Worm (Caenorhabditis elegans) whole organism, late embryonic: ENCODE measurements around the gene M03C11.3.

Source experiments
- C38D4.7 ChIP-seq: fragments of 200-800 bp; sonication (Bioruptor generic); optimal IDR thresholded peaks from 2 replicates; lab custom pipeline; 2018; ENCODE audit warnings: mild to moderate bottlenecking, missing genetic modification characterization, moderate library complexity, missing compliant biosample characterization
- F13H6.1 ChIP-seq: sonication (generic microtip); optimal IDR thresholded peaks from 2 replicates; lab custom pipeline; 2016; ENCODE audit warnings: missing genetic modification characterization, missing compliant biosample characterization
- Y22D7AL.16 ChIP-seq: sonication (generic microtip); optimal IDR thresholded peaks from 2 replicates; lab custom pipeline; 2016; ENCODE audit warnings: missing genetic modification characterization, missing compliant biosample characterization
- ceh-14 ChIP-seq: sonication (generic microtip); optimal IDR thresholded peaks from 2 replicates; lab custom pipeline; 2016; ENCODE audit warnings: missing genotype, missing genetic modification characterization, missing compliant biosample characterization
- ceh-18 ChIP-seq: sonication (generic microtip); optimal IDR thresholded peaks from 2 replicates; lab custom pipeline; 2016; ENCODE audit warnings: missing genetic modification characterization, missing compliant biosample characterization
- ceh-30 ChIP-seq: fragments of 150-350 bp; optimal IDR thresholded peaks from 2 replicates; lab custom pipeline; 2014; ENCODE audit warnings: missing biosample characterization, missing genetic modification characterization
- ceh-31 ChIP-seq: sonication (generic microtip); optimal IDR thresholded peaks from 2 replicates; lab custom pipeline; 2016; ENCODE audit warnings: missing genetic modification characterization, missing compliant biosample characterization
- ceh-34 ChIP-seq: sonication (generic microtip); optimal IDR thresholded peaks from 2 replicates; lab custom pipeline; 2016; ENCODE audit warnings: mild to moderate bottlenecking, missing genetic modification characterization, missing compliant biosample characterization
- ceh-45 ChIP-seq: fragments of 200-800 bp; sonication (Bioruptor generic); IDR thresholded peaks from 2 replicates; pipeline ENCODE4 v1.3.6; 2022; ENCODE audit warnings: missing genetic modification reagents, missing genetic modification characterization, missing compliant biosample characterization
- ceh-48 ChIP-seq: sonication (generic microtip); optimal IDR thresholded peaks from 2 replicates; lab custom pipeline; 2016; ENCODE audit warnings: missing genetic modification characterization, inconsistent platforms, missing compliant biosample characterization
- dmd-4 ChIP-seq: sonication (generic microtip); optimal IDR thresholded peaks from 2 replicates; lab custom pipeline; 2016; ENCODE audit warnings: borderline replicate concordance, missing genetic modification characterization, missing compliant biosample characterization
- dve-1 ChIP-seq: sonication (generic microtip); optimal IDR thresholded peaks from 2 replicates; lab custom pipeline; 2017; ENCODE audit warnings: antibody characterized with exemption, mild to moderate bottlenecking, missing genetic modification characterization, missing compliant biosample characterization
- ets-4 ChIP-seq: sonication (generic microtip); optimal IDR thresholded peaks from 2 replicates; lab custom pipeline; 2016; ENCODE audit warnings: missing genetic modification characterization, missing compliant biosample characterization
- fax-1 ChIP-seq: sonication (generic microtip); optimal IDR thresholded peaks from 2 replicates; lab custom pipeline; 2016; ENCODE audit warnings: missing genotype, missing genetic modification characterization, missing compliant biosample characterization
- fkh-6 ChIP-seq: sonication (generic microtip); optimal IDR thresholded peaks from 2 replicates; lab custom pipeline; 2016; ENCODE audit warnings: missing genetic modification characterization, missing compliant biosample characterization
- hlh-30 ChIP-seq: sonication (generic microtip); optimal IDR thresholded peaks from 2 replicates; lab custom pipeline; 2017; ENCODE audit warnings: antibody characterized with exemption, missing genetic modification characterization, missing compliant biosample characterization; ENCODE audit not compliant: insufficient read depth
- hlh-8 ChIP-seq: sonication (generic microtip); optimal IDR thresholded peaks from 2 replicates; lab custom pipeline; 2016; ENCODE audit warnings: missing genotype, missing genetic modification characterization, missing compliant biosample characterization
- lim-6 ChIP-seq: sonication (generic microtip); optimal IDR thresholded peaks from 2 replicates; lab custom pipeline; 2016; ENCODE audit warnings: missing genetic modification characterization, missing compliant biosample characterization
- nfya-1 ChIP-seq: sonication (generic microtip); optimal IDR thresholded peaks from 2 replicates; lab custom pipeline; 2017; ENCODE audit warnings: missing genetic modification characterization, mild to moderate bottlenecking, missing compliant biosample characterization, antibody characterized with exemption, moderate library complexity
- nhr-232 ChIP-seq: sonication (generic microtip); optimal IDR thresholded peaks from 2 replicates; lab custom pipeline; 2016; ENCODE audit warnings: missing genetic modification characterization, missing compliant biosample characterization
- npax-4 ChIP-seq: sonication (generic microtip); optimal IDR thresholded peaks from 2 replicates; lab custom pipeline; 2016; ENCODE audit warnings: missing genetic modification characterization, missing compliant biosample characterization
- pag-3 ChIP-seq: sonication (generic microtip); optimal IDR thresholded peaks from 2 replicates; lab custom pipeline; 2016; ENCODE audit warnings: missing compliant biosample characterization, missing genetic modification characterization, borderline replicate concordance
- pax-1 ChIP-seq: fragments of 150-350 bp; optimal IDR thresholded peaks from 2 replicates; lab custom pipeline; 2014; ENCODE audit warnings: missing biosample characterization, missing genetic modification characterization
- pha-2 ChIP-seq: sonication (generic microtip); optimal IDR thresholded peaks from 2 replicates; lab custom pipeline; 2017; ENCODE audit warnings: mild to moderate bottlenecking, missing genetic modification characterization, missing compliant biosample characterization
- pros-1 ChIP-seq: fragments of 150-350 bp; optimal IDR thresholded peaks from 2 replicates; lab custom pipeline; 2014; ENCODE audit warnings: missing biosample characterization, missing genetic modification reagents, missing genetic modification characterization
- ref-2 ChIP-seq: sonication (generic microtip); optimal IDR thresholded peaks from 2 replicates; lab custom pipeline; 2016; ENCODE audit warnings: missing genetic modification characterization, missing compliant biosample characterization
- rnt-1 ChIP-seq: sonication (generic microtip); optimal IDR thresholded peaks from 2 replicates; lab custom pipeline; 2016; ENCODE audit warnings: missing genetic modification characterization, missing compliant biosample characterization
- sox-4 ChIP-seq: sonication (generic microtip); optimal IDR thresholded peaks from 2 replicates; lab custom pipeline; 2017; ENCODE audit warnings: mild to moderate bottlenecking, missing genetic modification characterization, inconsistent platforms, missing compliant biosample characterization
- syd-9 ChIP-seq: sonication (generic microtip); optimal IDR thresholded peaks from 2 replicates; lab custom pipeline; 2016; ENCODE audit warnings: mild to moderate bottlenecking, missing genetic modification characterization, moderate library complexity, missing compliant biosample characterization
- tbx-2 ChIP-seq: sonication (generic microtip); optimal IDR thresholded peaks from 2 replicates; lab custom pipeline; 2016; ENCODE audit warnings: missing genetic modification characterization, missing compliant biosample characterization
- tbx-7 ChIP-seq: sonication (generic microtip); optimal IDR thresholded peaks from 2 replicates; lab custom pipeline; 2016; ENCODE audit warnings: missing genotype, missing genetic modification characterization, missing compliant biosample characterization
- ttx-3 ChIP-seq: sonication (generic microtip); optimal IDR thresholded peaks from 2 replicates; lab custom pipeline; 2016; ENCODE audit warnings: missing genetic modification reagents, missing genetic modification characterization, missing compliant biosample characterization
- unc-3 ChIP-seq, 2 experiments: fragments of 200-800 bp in 1 of 2; sonication (Bioruptor generic) in 1 of 2; sonication (generic microtip) in 1 of 2; conservative IDR thresholded peaks in 1 of 2; optimal IDR thresholded peaks in 1 of 2; 2 replicates each; pipeline versions ENCODE4 v1.3.6 to Lab custom; 2016 to 2022; ENCODE audit warnings: missing compliant biosample characterization in 2 of 2, missing genetic modification characterization in 2 of 2, missing genetic modification reagents in 1 of 2
- unc-42 ChIP-seq: sonication (generic microtip); optimal IDR thresholded peaks from 2 replicates; lab custom pipeline; 2016; ENCODE audit warnings: missing genotype, missing genetic modification characterization, missing compliant biosample characterization
- unc-55 ChIP-seq: sonication (generic microtip); optimal IDR thresholded peaks from 2 replicates; lab custom pipeline; 2017; ENCODE audit warnings: missing biosample characterization, missing genetic modification reagents, missing genetic modification characterization
- unc-86 ChIP-seq: sonication (generic microtip); optimal IDR thresholded peaks from 2 replicates; lab custom pipeline; 2016; ENCODE audit warnings: missing genetic modification characterization, missing compliant biosample characterization

The M03C11.3 gene

ce11 chrIII:10396891-10397502 is 7.9 kb upstream of the M03C11.3 start:
- TF ChIP-seq tbx-2 (tag; lab: Kevin White, UChicago) (peak; percentile 31), pag-3 (tag; lab: Kevin White, UChicago) (no peak), unc-3 (GFP tag; conservative IDR thresholded peaks at IDR 0.05; lab: Robert Waterston, UW) (no peak), unc-3 (tag; optimal IDR thresholded peaks at IDR 0.05; lab: Kevin White, UChicago) (no peak), unc-55 (GFP tag; lab: Kevin White, UChicago) (no peak), npax-4 (tag; lab: Kevin White, UChicago) (no peak), pros-1 (tag; lab: Kevin White, UChicago) (no peak), unc-42 (tag; lab: Kevin White, UChicago) (peak; percentile 35), ref-2 (tag; lab: Kevin White, UChicago) (no peak), ttx-3 (peak; percentile 9), F13H6.1 (tag; lab: Kevin White, UChicago) (no peak), hlh-8 (tag; lab: Kevin White, UChicago) (no peak), ceh-14 (tag; lab: Kevin White, UChicago) (peak; percentile 59), tbx-7 (no peak)
- TF ChIP-seq, all 69 proteins: peak for 4

DNA sequence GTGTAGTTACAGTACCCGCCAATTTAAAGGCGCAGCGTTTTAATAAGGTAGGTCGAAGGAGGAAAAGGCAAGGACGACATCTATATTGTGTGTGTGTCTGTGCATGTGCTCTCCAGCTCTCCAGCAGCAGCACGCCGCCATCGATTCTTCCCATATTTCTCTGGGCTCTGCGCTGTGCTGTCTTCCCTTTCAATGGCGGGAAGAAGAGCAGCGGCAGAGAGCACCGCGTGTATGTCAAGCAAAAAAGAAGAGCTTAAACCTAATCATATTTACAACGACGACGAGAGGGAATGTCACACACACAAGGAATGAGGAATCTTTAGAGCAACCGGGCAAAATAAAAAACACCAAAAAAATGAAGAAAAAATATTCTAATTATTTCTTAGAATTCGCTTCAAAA is 6.0 kb upstream of the M03C11.3 start:
- TF ChIP-seq syd-9, result no peak
- TF ChIP-seq ttx-3, result no peak
- no peak for TF ChIP-seq hlh-30
- no peak for TF ChIP-seq fkh-6 (tag; lab: Kevin White, UChicago)
- TF ChIP-seq ceh-31 (tag; lab: Kevin White, UChicago), result no peak
- no peak for TF ChIP-seq dve-1 (tag; lab: Kevin White, UChicago)
- TF ChIP-seq hlh-8 (tag; lab: Kevin White, UChicago), result no peak
- no peak for TF ChIP-seq dmd-4 (tag; lab: Kevin White, UChicago)
- peak; percentile 92 for TF ChIP-seq unc-42 (tag; lab: Kevin White, UChicago)
- no peak for TF ChIP-seq unc-3 (GFP tag; conservative IDR thresholded peaks at IDR 0.05; lab: Robert Waterston, UW)
- TF ChIP-seq unc-3 (tag; optimal IDR thresholded peaks at IDR 0.05; lab: Kevin White, UChicago), result no peak
- TF ChIP-seq fax-1 (tag; lab: Kevin White, UChicago), result no peak
- peak; percentile 72 for TF ChIP-seq ceh-48 (tag; lab: Kevin White, UChicago)

DNA sequence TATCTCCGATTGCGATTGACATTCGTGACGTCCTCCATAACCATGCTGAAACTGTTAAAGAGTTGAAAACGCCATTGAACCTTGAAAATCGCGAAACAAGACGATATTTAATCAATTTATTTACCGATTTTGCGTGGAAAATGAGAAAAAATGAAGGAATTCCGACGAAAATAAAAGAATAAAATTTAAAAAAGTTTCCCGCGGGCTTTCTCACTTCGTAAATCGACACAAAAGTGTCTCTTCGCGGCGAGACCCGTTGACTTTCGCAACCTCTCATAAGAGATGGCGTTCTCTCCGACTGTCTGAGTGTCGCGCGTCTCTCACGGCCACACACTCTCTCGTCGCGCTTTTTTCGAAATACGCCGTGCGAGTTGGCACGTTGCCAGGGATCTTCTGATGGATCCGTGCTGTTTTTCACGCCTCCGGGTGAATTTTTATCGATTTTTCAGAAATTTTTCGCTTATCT is 2.4 kb downstream of the M03C11.3 start, which contains the start of gene hat-1:
Gene hat-1, minus strand, starts transcription at position 51 of the 466 bp plus-strand sequence.
- TF ChIP-seq nhr-232 (tag; lab: Kevin White, UChicago), result no peak
- TF ChIP-seq ceh-48 (tag; lab: Kevin White, UChicago), result no peak
- peak; percentile 80 for TF ChIP-seq nfya-1 (tag; lab: Kevin White, UChicago)
- no peak for TF ChIP-seq unc-86
- peak; percentile 36 for TF ChIP-seq Y22D7AL.16 (tag; lab: Kevin White, UChicago)
- peak; percentile 75 for TF ChIP-seq pax-1 (tag; lab: Kevin White, UChicago)
- peak; percentile 66 for TF ChIP-seq ceh-31 (tag; lab: Kevin White, UChicago)
- peak; percentile 55 for TF ChIP-seq unc-55 (GFP tag; lab: Kevin White, UChicago)
- no peak for TF ChIP-seq lim-6 (tag; lab: Kevin White, UChicago)
- TF ChIP-seq C38D4.7 (GFP tag; lab: Kevin White, UChicago), result no peak
- peak; percentile 26 for TF ChIP-seq rnt-1
- peak; percentile 57 for TF ChIP-seq tbx-2 (tag; lab: Kevin White, UChicago)
- peak; percentile 17 for TF ChIP-seq ceh-30
- TF ChIP-seq sox-4, result no peak
- TF ChIP-seq ceh-34 (tag; lab: Kevin White, UChicago), result peak; percentile 45
- TF ChIP-seq ceh-14 (tag; lab: Kevin White, UChicago), result no peak
- peak; percentile 4 for TF ChIP-seq hlh-30
- TF ChIP-seq dve-1 (tag; lab: Kevin White, UChicago), result peak; percentile 66
- TF ChIP-seq ceh-18 (tag; lab: Kevin White, UChicago), result peak; percentile 68
- no peak for TF ChIP-seq pha-2 (tag; lab: Kevin White, UChicago)
- TF ChIP-seq unc-42 (tag; lab: Kevin White, UChicago), result peak; percentile 66
- no peak for TF ChIP-seq ceh-45 (GFP tag; lab: Robert Waterston, UW)
- peak; percentile 8 for TF ChIP-seq ets-4 (tag; lab: Kevin White, UChicago)
- TF ChIP-seq, all 69 proteins: peak for 14
